Fruit fly (Drosophila melanogaster): ENCODE results near the gene hid.

- TF ChIP-seq br (optimal IDR thresholded peaks at IDR 0.05) (no peak), ranshi (GFP tag; IDR thresholded peaks at IDR 0.05) (no peak), CG14050 (GFP tag; IDR thresholded peaks at IDR 0.05) (no peak), Max (GFP tag; optimal IDR thresholded peaks at IDR 0.05) (no peak), CG6854 (GFP tag; optimal IDR thresholded peaks at IDR 0.05) (no peak), Tbp (GFP tag; optimal IDR thresholded peaks at IDR 0.05) (no peak), Dfd (GFP tag; optimal IDR thresholded peaks at IDR 0.05) (no peak), CG4617 (GFP tag; optimal IDR thresholded peaks at IDR 0.05; ENCODE audit: borderline replicate concordance) (no peak), CG4360 (GFP tag; IDR thresholded peaks at IDR 0.05) (no peak), CG14667 (GFP tag; IDR thresholded peaks at IDR 0.05) (no peak)
Observed at dm6 chr3L:18184762-18185161, 679 bp downstream of the hid start.

Data from whole organism, embryonic.